Worm (Caenorhabditis elegans) whole organism, young adult: ENCODE data around the gene F10C1.3.

Experiments
- B0261.1 ChIP-seq: sonication (generic microtip); optimal IDR thresholded peaks from 2 replicates; lab custom pipeline; 2016; ENCODE audit warnings: mild to moderate bottlenecking, missing genetic modification characterization, moderate library complexity, missing compliant biosample characterization
- B0336.3 ChIP-seq: fragments of 200-800 bp; sonication (Bioruptor generic); IDR thresholded peaks from 2 replicates; pipeline ENCODE4 v1.3.6; 2022; ENCODE audit warnings: missing genetic modification characterization, missing compliant biosample characterization
- D2030.7 ChIP-seq: fragments of 200-800 bp; sonication (Bioruptor generic); IDR thresholded peaks from 2 replicates; pipeline ENCODE4 v1.3.6; 2022; ENCODE audit warnings: missing genetic modification reagents, missing genetic modification characterization, missing compliant biosample characterization
- F22D6.2 ChIP-seq: sonication (generic microtip); optimal IDR thresholded peaks from 2 replicates; lab custom pipeline; 2016; ENCODE audit warnings: mild to moderate bottlenecking, missing genetic modification characterization, missing compliant biosample characterization
- F37B4.10 ChIP-seq: fragments of 200-800 bp; sonication (Bioruptor generic); IDR thresholded peaks from 2 replicates; pipeline ENCODE4 v1.3.6; 2022; ENCODE audit warnings: missing genetic modification characterization, missing compliant biosample characterization
- F57C9.4 ChIP-seq: sonication (generic microtip); optimal IDR thresholded peaks from 2 replicates; lab custom pipeline; 2017; ENCODE audit warnings: mild to moderate bottlenecking, missing genetic modification characterization, missing compliant biosample characterization
- K11D2.4 ChIP-seq: fragments of 200-800 bp; sonication (Bioruptor generic); IDR thresholded peaks from 2 replicates; pipeline ENCODE4 v1.3.6; 2022; ENCODE audit warnings: missing genetic modification reagents, missing genetic modification characterization, missing compliant biosample characterization
- T07F8.4 ChIP-seq: sonication (generic microtip); optimal IDR thresholded peaks from 2 replicates; lab custom pipeline; 2016; ENCODE audit warnings: mild to moderate bottlenecking, missing genetic modification characterization, moderate library complexity, missing compliant biosample characterization
- Y53F4B.3 ChIP-seq: fragments of 200-800 bp; sonication (Bioruptor generic); IDR thresholded peaks from 2 replicates; pipeline ENCODE4 v1.3.6; 2022; ENCODE audit warnings: missing genetic modification reagents, missing genetic modification characterization, missing compliant biosample characterization
- Y56A3A.18 ChIP-seq: fragments of 200-800 bp; sonication (Bioruptor generic); IDR thresholded peaks from 2 replicates; pipeline ENCODE4 v1.3.6; 2022; ENCODE audit warnings: missing genetic modification reagents, missing genetic modification characterization, missing compliant biosample characterization
- Y67H2A.10 ChIP-seq: fragments of 200-800 bp; sonication (Bioruptor generic); conservative IDR thresholded peaks from 2 replicates; pipeline ENCODE4 v1.3.6; 2022; ENCODE audit warnings: missing genetic modification reagents, missing genetic modification characterization, missing compliant biosample characterization
- Y95B8A.8 ChIP-seq: fragments of 200-800 bp; sonication (Bioruptor generic); IDR thresholded peaks from 2 replicates; pipeline ENCODE4 v1.3.6; 2022; ENCODE audit warnings: missing genetic modification reagents, missing genetic modification characterization, missing compliant biosample characterization
- ZK185.1 ChIP-seq: sonication (generic microtip); optimal IDR thresholded peaks from 2 replicates; lab custom pipeline; 2016; ENCODE audit warnings: mild to moderate bottlenecking, missing genetic modification characterization, missing compliant biosample characterization; ENCODE audit not compliant: poor library complexity, severe bottlenecking
- bed-1 ChIP-seq: fragments of 200-800 bp; sonication (Bioruptor generic); IDR thresholded peaks from 2 replicates; pipeline ENCODE4 v1.3.6; 2022; ENCODE audit warnings: missing genetic modification reagents, missing genetic modification characterization, missing compliant biosample characterization
- bed-2 ChIP-seq: fragments of 200-800 bp; sonication (Bioruptor generic); IDR thresholded peaks from 2 replicates; pipeline ENCODE4 v1.3.6; 2022; ENCODE audit warnings: missing genetic modification reagents, missing genetic modification characterization, missing compliant biosample characterization
- cebp-1 ChIP-seq, 2 experiments: fragments of 200-800 bp in 1 of 2; sonication (Bioruptor generic) in 1 of 2; sonication (generic microtip) in 1 of 2; IDR thresholded peaks in 1 of 2; optimal IDR thresholded peaks in 1 of 2; 2 replicates each; pipeline versions ENCODE4 v1.3.6 to Lab custom; 2017 to 2022; ENCODE audit warnings: missing compliant biosample characterization in 2 of 2, missing genetic modification characterization in 2 of 2, mild to moderate bottlenecking in 1 of 2, missing genetic modification reagents in 1 of 2, moderate library complexity in 1 of 2
- ceh-27 ChIP-seq: fragments of 200-800 bp; sonication (Bioruptor generic); optimal IDR thresholded peaks from 2 replicates; lab custom pipeline; 2018; ENCODE audit warnings: mild to moderate bottlenecking, missing genetic modification characterization, moderate library complexity, missing compliant biosample characterization
- ceh-40 ChIP-seq: fragments of 200-800 bp; sonication (Bioruptor generic); IDR thresholded peaks from 2 replicates; pipeline ENCODE4 v1.3.6; 2022; ENCODE audit warnings: missing genetic modification characterization, missing compliant biosample characterization
- ceh-58 ChIP-seq: fragments of 200-800 bp; sonication (Bioruptor generic); IDR thresholded peaks from 2 replicates; pipeline ENCODE4 v1.3.6; 2022; ENCODE audit warnings: missing genetic modification characterization, missing compliant biosample characterization
- ceh-79 ChIP-seq: sonication (generic microtip); optimal IDR thresholded peaks from 2 replicates; lab custom pipeline; 2017; ENCODE audit warnings: mild to moderate bottlenecking, missing genetic modification characterization, missing compliant biosample characterization
- die-1 ChIP-seq: sonication (generic microtip); optimal IDR thresholded peaks from 2 replicates; lab custom pipeline; 2016; ENCODE audit warnings: missing genotype, mild to moderate bottlenecking, missing genetic modification characterization, missing compliant biosample characterization
- dox-1 ChIP-seq: fragments of 200-800 bp; sonication (Bioruptor generic); IDR thresholded peaks from 2 replicates; pipeline ENCODE4 v1.3.6; 2022; ENCODE audit warnings: missing genetic modification reagents, missing genetic modification characterization, missing compliant biosample characterization
- efl-1 ChIP-seq: fragments of 150-350 bp; optimal IDR thresholded peaks from 2 replicates; lab custom pipeline; 2014; ENCODE audit warnings: missing biosample characterization, missing genetic modification reagents, missing genetic modification characterization
- egl-18 ChIP-seq: fragments of 200-800 bp; sonication (Bioruptor generic); IDR thresholded peaks from 2 replicates; pipeline ENCODE4 v1.3.6; 2022; ENCODE audit warnings: missing genetic modification reagents, missing genetic modification characterization, missing compliant biosample characterization
- egl-44 ChIP-seq: fragments of 200-800 bp; sonication (Bioruptor generic); IDR thresholded peaks from 2 replicates; pipeline ENCODE4 v1.3.6; 2022; ENCODE audit warnings: missing genetic modification reagents, missing genetic modification characterization, missing compliant biosample characterization
- ekl-4 ChIP-seq: fragments of 200-800 bp; sonication (Bioruptor generic); IDR thresholded peaks from 2 replicates; pipeline ENCODE4 v1.3.6; 2022; ENCODE audit warnings: missing genetic modification reagents, missing genetic modification characterization, missing compliant biosample characterization
- fkh-3 ChIP-seq: sonication (generic microtip); optimal IDR thresholded peaks from 2 replicates; lab custom pipeline; 2016; ENCODE audit warnings: mild to moderate bottlenecking, missing genetic modification characterization, missing compliant biosample characterization
- gei-17 ChIP-seq: fragments of 200-800 bp; sonication (Bioruptor generic); optimal IDR thresholded peaks from 2 replicates; lab custom pipeline; 2018; ENCODE audit warnings: mild to moderate bottlenecking, missing genetic modification characterization, missing compliant biosample characterization
- him-1 ChIP-seq: sonication (generic microtip); optimal IDR thresholded peaks from 2 replicates; lab custom pipeline; 2016; ENCODE audit warnings: missing genotype, missing genetic modification reagents, missing genetic modification characterization, missing compliant biosample characterization
- hlh-26 ChIP-seq: fragments of 200-800 bp; sonication (Bioruptor generic); conservative IDR thresholded peaks from 2 replicates; pipeline ENCODE4 v1.3.6; 2022; ENCODE audit warnings: missing genetic modification reagents, missing genetic modification characterization, missing compliant biosample characterization
- hrde-1 ChIP-seq: sonication (generic microtip); optimal IDR thresholded peaks from 2 replicates; lab custom pipeline; 2016; ENCODE audit warnings: missing genetic modification characterization, mild to moderate bottlenecking, missing compliant biosample characterization, moderate library complexity, missing genotype, missing genetic modification reagents, borderline replicate concordance
- lin-35 ChIP-seq, 3 experiments: fragments of 150-350 bp in 2 of 3; sonication (generic microtip) in 1 of 3; optimal IDR thresholded peaks; 2 replicates each; lab custom pipeline; 2014 to 2018; ENCODE audit warnings: missing biosample characterization in 3 of 3, missing genetic modification characterization in 3 of 3, missing genetic modification reagents in 3 of 3
- lin-54 ChIP-seq: fragments of 200-800 bp; sonication (Bioruptor generic); optimal IDR thresholded peaks from 2 replicates; lab custom pipeline; 2018; ENCODE audit warnings: mild to moderate bottlenecking, missing genetic modification characterization, missing compliant biosample characterization
- lsl-1 ChIP-seq: fragments of 200-800 bp; sonication (Bioruptor generic); optimal IDR thresholded peaks from 2 replicates; lab custom pipeline; 2018; ENCODE audit warnings: mild to moderate bottlenecking, missing genetic modification characterization, moderate library complexity, missing compliant biosample characterization
- madf-10 ChIP-seq: sonication (generic microtip); optimal IDR thresholded peaks from 2 replicates; lab custom pipeline; 2016; ENCODE audit warnings: mild to moderate bottlenecking, missing genetic modification characterization, missing compliant biosample characterization
- madf-6 ChIP-seq: fragments of 200-800 bp; sonication (Bioruptor generic); IDR thresholded peaks from 2 replicates; pipeline ENCODE4 v1.3.6; 2022; ENCODE audit warnings: missing genetic modification reagents, missing genetic modification characterization, missing compliant biosample characterization
- mxl-1 ChIP-seq: sonication (generic microtip); optimal IDR thresholded peaks from 2 replicates; lab custom pipeline; 2016; ENCODE audit warnings: missing genetic modification characterization, missing compliant biosample characterization
- nfyb-1 ChIP-seq: fragments of 200-800 bp; sonication (Bioruptor generic); IDR thresholded peaks from 2 replicates; pipeline ENCODE4 v1.3.6; 2022; ENCODE audit warnings: missing genetic modification reagents, missing genetic modification characterization, missing compliant biosample characterization
- rec-8 ChIP-seq, 2 experiments: sonication (generic microtip); optimal IDR thresholded peaks; 2 replicates each; lab custom pipeline; 2016; ENCODE audit warnings: mild to moderate bottlenecking in 2 of 2, missing genetic modification characterization in 2 of 2, missing genetic modification reagents in 2 of 2, missing genotype in 2 of 2, missing biosample characterization in 1 of 2, missing compliant biosample characterization in 1 of 2, moderate library complexity in 1 of 2
- repo-1 ChIP-seq: sonication (generic microtip); optimal IDR thresholded peaks from 2 replicates; lab custom pipeline; 2017; ENCODE audit warnings: mild to moderate bottlenecking, missing genetic modification characterization, missing compliant biosample characterization
- rpc-1 ChIP-seq, 2 experiments: fragments of 150-350 bp in 1 of 2; sonication (generic microtip) in 1 of 2; optimal IDR thresholded peaks; 2 replicates each; lab custom pipeline; 2014 to 2018; ENCODE audit warnings: missing biosample characterization in 1 of 2, missing genetic modification characterization in 1 of 2, missing genetic modification reagents in 1 of 2, missing genotype in 1 of 2
- sdz-38 ChIP-seq: sonication (generic microtip); optimal IDR thresholded peaks from 2 replicates; lab custom pipeline; 2016; ENCODE audit warnings: missing genotype, missing genetic modification characterization, missing compliant biosample characterization
- sea-2 ChIP-seq: fragments of 200-800 bp; sonication (Bioruptor generic); IDR thresholded peaks from 2 replicates; pipeline ENCODE4 v1.3.6; 2022; ENCODE audit warnings: missing genetic modification characterization, missing compliant biosample characterization
- snpc-1.1 ChIP-seq: sonication (generic microtip); optimal IDR thresholded peaks from 2 replicates; lab custom pipeline; 2017; ENCODE audit warnings: missing genetic modification characterization, mild to moderate bottlenecking, missing compliant biosample characterization, antibody characterized with exemption, moderate library complexity, missing genotype, missing genetic modification reagents; ENCODE audit not compliant: insufficient read depth
- snpc-3.4 ChIP-seq: sonication (generic microtip); optimal IDR thresholded peaks from 2 replicates; lab custom pipeline; 2017; ENCODE audit warnings: missing genetic modification characterization, mild to moderate bottlenecking, missing compliant biosample characterization, antibody characterized with exemption, moderate library complexity, missing genotype, missing genetic modification reagents
- sptf-2 ChIP-seq: fragments of 200-800 bp; sonication (Bioruptor generic); optimal IDR thresholded peaks from 2 replicates; lab custom pipeline; 2018; ENCODE audit warnings: mild to moderate bottlenecking, missing genetic modification characterization, missing compliant biosample characterization
- zfh-2 ChIP-seq: fragments of 200-800 bp; sonication (Bioruptor generic); conservative IDR thresholded peaks from 2 replicates; pipeline ENCODE4 v1.3.6; 2022; ENCODE audit warnings: missing genetic modification reagents, missing genetic modification characterization, missing compliant biosample characterization
- ztf-18 ChIP-seq: sonication (generic microtip); optimal IDR thresholded peaks from 2 replicates; lab custom pipeline; 2016; ENCODE audit warnings: missing genotype, mild to moderate bottlenecking, missing genetic modification characterization, missing compliant biosample characterization

F10C1.3 gene

ce11 chrII:5712126-5712525, 45.4 kb downstream of the F10C1.3 start (continued):
- TF ChIP-seq ceh-79 (tag; lab: Kevin White, UChicago) (no peak), lin-35 (GFP tag; optimal IDR thresholded peaks at IDR 0.05; lab: Kevin White, UChicago) (no peak), zfh-2 (GFP tag; lab: Robert Waterston, UW) (no peak), repo-1 (tag; lab: Kevin White, UChicago) (no peak), sea-2 (GFP tag; lab: Robert Waterston, UW) (no peak), ceh-40 (GFP tag; lab: Robert Waterston, UW) (no peak), lsl-1 (no peak), K11D2.4 (GFP tag; lab: Robert Waterston, UW) (no peak), Y53F4B.3 (no peak), sdz-38 (tag; lab: Kevin White, UChicago) (no peak), rpc-1 (optimal IDR thresholded peaks at IDR 0.05; lab: Kevin White, UChicago) (no peak), rpc-1 (tag; optimal IDR thresholded peaks at IDR 0.05; lab: Kevin White, UChicago) (no peak), bed-1 (GFP tag; lab: Robert Waterston, UW) (no peak), Y67H2A.10 (GFP tag; lab: Robert Waterston, UW) (no peak), ZK185.1 (peak; percentile 35), rec-8 (tag; optimal IDR thresholded peaks at IDR 0.05; lab: Kevin White, UChicago) (no peak), ceh-27 (GFP tag; lab: Kevin White, UChicago) (no peak), T07F8.4 (tag; lab: Kevin White, UChicago) (no peak), ekl-4 (peak; percentile 43; the same call in 1 of the 2 replicates), egl-44 (GFP tag; lab: Robert Waterston, UW) (no peak), gei-17 (GFP tag; lab: Kevin White, UChicago) (no peak), him-1 (tag; lab: Kevin White, UChicago) (peak; percentile 3), dox-1 (no peak), die-1 (tag; lab: Kevin White, UChicago) (no peak), F22D6.2 (tag; lab: Kevin White, UChicago) (no peak), madf-6 (GFP tag; lab: Robert Waterston, UW) (peak; percentile 40; the same call in 1 of the 2 replicates), nfyb-1 (GFP tag; lab: Robert Waterston, UW) (peak; percentile 58; the same call in 1 of the 2 replicates), fkh-3 (no peak), B0336.3 (GFP tag; lab: Robert Waterston, UW) (peak; percentile 60; the same call in 1 of the 2 replicates), ceh-58 (no peak), egl-18 (GFP tag; lab: Robert Waterston, UW) (no peak), lin-54 (GFP tag; lab: Kevin White, UChicago) (peak; percentile 20), F57C9.4 (no peak), Y56A3A.18 (no peak), cebp-1 (GFP tag; IDR thresholded peaks at IDR 0.05; lab: Robert Waterston, UW) (no peak), cebp-1 (tag; optimal IDR thresholded peaks at IDR 0.05; lab: Kevin White, UChicago) (peak; percentile 24), B0261.1 (no peak), madf-10 (tag; lab: Kevin White, UChicago) (no peak), D2030.7 (no peak), hrde-1 (tag; lab: Kevin White, UChicago) (peak; percentile 68), F37B4.10 (no peak), ztf-18 (tag; lab: Kevin White, UChicago) (no peak), mxl-1 (no peak), Y95B8A.8 (GFP tag; lab: Robert Waterston, UW) (peak; percentile 63; the same call in 1 of the 2 replicates), hlh-26 (no peak), bed-2 (GFP tag; lab: Robert Waterston, UW) (no peak), sptf-2 (no peak), snpc-1.1 (tag; lab: Kevin White, UChicago) (no peak), snpc-3.4 (tag; lab: Kevin White, UChicago) (peak; percentile 50), efl-1 (GFP tag; lab: Kevin White, UChicago) (no peak)
